Fruit fly (Drosophila melanogaster): ENCODE measurements around the gene CG33203.

Gene CG33203

dm6 chr3R:28913890-28914750 lies 26.6 kb upstream of the CG33203 start:
- TF ChIP-seq CG3032 (tag; optimal IDR thresholded peaks at IDR 0.05) (peak; percentile 58), CG6854 (GFP tag; optimal IDR thresholded peaks at IDR 0.05) (peak; percentile 4), CG6163 (GFP tag; IDR thresholded peaks at IDR 0.05) (peak; percentile 61; the same call in 2 of the 3 replicates), dsx (GFP tag; optimal IDR thresholded peaks at IDR 0.05; ENCODE audit: poor library complexity, severe bottlenecking) (peak; percentile 73), net (GFP tag; optimal IDR thresholded peaks at IDR 0.05) (peak; percentile 36), CG9139 (GFP tag; optimal IDR thresholded peaks at IDR 0.05) (peak; percentile 71), CG1621 (tag; optimal IDR thresholded peaks at IDR 0.05) (peak; percentile 70), Sox14 (GFP tag; optimal IDR thresholded peaks at IDR 0.05) (peak; percentile 64), CG8319 (GFP tag; optimal IDR thresholded peaks at IDR 0.05) (no peak), topi (GFP tag; optimal IDR thresholded peaks at IDR 0.05) (no peak), ss (GFP tag; optimal IDR thresholded peaks at IDR 0.05) (peak in 1 of 2 experiments; percentile 69), Ets96B (tag; optimal IDR thresholded peaks at IDR 0.05) (peak; percentile 71), Eip93F (GFP tag; optimal IDR thresholded peaks at IDR 0.05) (no peak), lz (GFP tag; optimal IDR thresholded peaks at IDR 0.05) (no peak), salr (GFP tag; optimal IDR thresholded peaks at IDR 0.05) (peak in 1 of 2 experiments; percentile 58), CG8119 (GFP tag; IDR thresholded peaks at IDR 0.05) (peak; percentile 49; the same call in 1 of the 3 replicates), spab (GFP tag; optimal IDR thresholded peaks at IDR 0.05) (peak; percentile 53), CG10631 (GFP tag; optimal IDR thresholded peaks at IDR 0.05) (no peak), eg (GFP tag; IDR thresholded peaks at IDR 0.05) (peak; percentile 25; the same call in 1 of the 3 replicates), CG3919 (GFP tag; optimal IDR thresholded peaks at IDR 0.05) (peak; percentile 4), CG16779 (tag; optimal IDR thresholded peaks at IDR 0.05) (peak; percentile 37), CG6276 (GFP tag; optimal IDR thresholded peaks at IDR 0.05) (peak; percentile 74), CG32006 (GFP tag; optimal IDR thresholded peaks at IDR 0.05) (no peak), Lpt (GFP tag; optimal IDR thresholded peaks at IDR 0.05) (no peak)

- 0 out of 3 replicates have a peak, but pooled peaks have one; percentile 20 for TF ChIP-seq eg (GFP tag; IDR thresholded peaks at IDR 0.05)
- no peak for TF ChIP-seq CG8119 (GFP tag; IDR thresholded peaks at IDR 0.05)
- no peak for TF ChIP-seq CG32006 (GFP tag; optimal IDR thresholded peaks at IDR 0.05)
- TF ChIP-seq CG6163 (GFP tag; IDR thresholded peaks at IDR 0.05) = peak; percentile 54; the same call in 2 of the 3 replicates
- no peak for TF ChIP-seq CG11762 (GFP tag; optimal IDR thresholded peaks at IDR 0.05; ENCODE audit: insufficient read depth)
- no peak for TF ChIP-seq Hr38 (GFP tag; optimal IDR thresholded peaks at IDR 0.05)
- TF ChIP-seq Eip78C (GFP tag) = peak; percentile 27
- no peak for TF ChIP-seq CG3032 (tag; optimal IDR thresholded peaks at IDR 0.05)
- no peak for TF ChIP-seq ss (GFP tag; optimal IDR thresholded peaks at IDR 0.05)
- TF ChIP-seq CG34406 (GFP tag; optimal IDR thresholded peaks at IDR 0.05) = no peak
- peak; percentile 19 for TF ChIP-seq CG6808 (GFP tag; optimal IDR thresholded peaks at IDR 0.05)
- peak; percentile 61 for TF ChIP-seq CG6276 (GFP tag; optimal IDR thresholded peaks at IDR 0.05)
- peak; percentile 8 for TF ChIP-seq Lpt (GFP tag; optimal IDR thresholded peaks at IDR 0.05)
- no peak for TF ChIP-seq achi (GFP tag; optimal IDR thresholded peaks at IDR 0.05)
- TF ChIP-seq CG11294 (GFP tag; IDR thresholded peaks at IDR 0.05) = no peak
- no peak for TF ChIP-seq CG3919 (GFP tag; optimal IDR thresholded peaks at IDR 0.05)
Measured at dm6 chr3R:28913039-28913438, 25.5 kb upstream of the CG33203 start.

DNA sequence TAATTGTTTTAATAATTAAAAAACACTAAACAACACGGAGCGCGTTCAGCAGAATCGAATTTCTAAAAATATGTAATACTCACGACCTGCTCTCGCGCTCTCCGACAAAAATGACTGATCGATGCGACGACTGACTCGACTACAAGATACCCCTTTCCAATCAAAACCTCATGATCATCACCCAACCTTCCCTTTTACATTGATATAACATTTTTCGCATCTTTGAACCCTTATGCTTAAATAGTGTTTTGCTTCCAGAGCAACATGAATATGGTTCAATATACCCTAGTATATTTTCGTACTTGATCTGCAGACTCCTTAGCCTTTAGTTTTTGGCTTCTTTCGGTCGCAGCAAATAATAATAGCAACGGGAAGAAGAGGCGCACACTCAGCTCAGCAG lies 24.2 kb upstream of the CG33203 start:
- TF ChIP-seq Lpt (GFP tag; optimal IDR thresholded peaks at IDR 0.05) = peak; percentile 74
- no peak for TF ChIP-seq vri (GFP tag; optimal IDR thresholded peaks at IDR 0.05)
- TF ChIP-seq Hr4 (GFP tag; optimal IDR thresholded peaks at IDR 0.05) = peak; percentile 75
- peak; percentile 29 for TF ChIP-seq CG4318 (GFP tag; optimal IDR thresholded peaks at IDR 0.05)
- TF ChIP-seq CG11294 (GFP tag; IDR thresholded peaks at IDR 0.05) = no peak; the same call in 1 of the 2 replicates
- TF ChIP-seq CG34406 (GFP tag; optimal IDR thresholded peaks at IDR 0.05) = no peak
- no peak for TF ChIP-seq CG6792 (GFP tag; optimal IDR thresholded peaks at IDR 0.05)
- TF ChIP-seq fd59A (GFP tag; optimal IDR thresholded peaks at IDR 0.05) = no peak
- peak; percentile 32 for TF ChIP-seq lz (GFP tag; optimal IDR thresholded peaks at IDR 0.05)
- TF ChIP-seq Gug (GFP tag; IDR thresholded peaks at IDR 0.05) = peak; percentile 76
- no peak for TF ChIP-seq CG6854 (GFP tag; optimal IDR thresholded peaks at IDR 0.05)
- peak; percentile 35 for TF ChIP-seq Met (GFP tag; optimal IDR thresholded peaks at IDR 0.05)
- peak; percentile 18 for TF ChIP-seq dac (GFP tag; optimal IDR thresholded peaks at IDR 0.05)
- TF ChIP-seq Hr38 (GFP tag; optimal IDR thresholded peaks at IDR 0.05) = no peak
- TF ChIP-seq CG7368 (GFP tag; optimal IDR thresholded peaks at IDR 0.05) = peak; percentile 53
- TF ChIP-seq CG1621 (tag; optimal IDR thresholded peaks at IDR 0.05) = no peak
- peak; percentile 46 for TF ChIP-seq Eip75B (GFP tag; optimal IDR thresholded peaks at IDR 0.05)
- peak; percentile 76 for TF ChIP-seq CG15336 (GFP tag; IDR thresholded peaks at IDR 0.05)
- no peak for TF ChIP-seq Sox15 (GFP tag; optimal IDR thresholded peaks at IDR 0.05)
- no peak for TF ChIP-seq CG9139 (GFP tag; optimal IDR thresholded peaks at IDR 0.05)
- no peak for TF ChIP-seq CG8632 (GFP tag; optimal IDR thresholded peaks at IDR 0.05)
- TF ChIP-seq CG11762 (GFP tag; optimal IDR thresholded peaks at IDR 0.05; ENCODE audit: insufficient read depth) = peak; percentile 40
- TF ChIP-seq OdsH (GFP tag; optimal IDR thresholded peaks at IDR 0.05) = peak; percentile 55

Measured in whole organism, prepupa.